Worm (Caenorhabditis elegans): ENCODE results near the gene C32D5.11.

Gene C32D5.11

DNA sequence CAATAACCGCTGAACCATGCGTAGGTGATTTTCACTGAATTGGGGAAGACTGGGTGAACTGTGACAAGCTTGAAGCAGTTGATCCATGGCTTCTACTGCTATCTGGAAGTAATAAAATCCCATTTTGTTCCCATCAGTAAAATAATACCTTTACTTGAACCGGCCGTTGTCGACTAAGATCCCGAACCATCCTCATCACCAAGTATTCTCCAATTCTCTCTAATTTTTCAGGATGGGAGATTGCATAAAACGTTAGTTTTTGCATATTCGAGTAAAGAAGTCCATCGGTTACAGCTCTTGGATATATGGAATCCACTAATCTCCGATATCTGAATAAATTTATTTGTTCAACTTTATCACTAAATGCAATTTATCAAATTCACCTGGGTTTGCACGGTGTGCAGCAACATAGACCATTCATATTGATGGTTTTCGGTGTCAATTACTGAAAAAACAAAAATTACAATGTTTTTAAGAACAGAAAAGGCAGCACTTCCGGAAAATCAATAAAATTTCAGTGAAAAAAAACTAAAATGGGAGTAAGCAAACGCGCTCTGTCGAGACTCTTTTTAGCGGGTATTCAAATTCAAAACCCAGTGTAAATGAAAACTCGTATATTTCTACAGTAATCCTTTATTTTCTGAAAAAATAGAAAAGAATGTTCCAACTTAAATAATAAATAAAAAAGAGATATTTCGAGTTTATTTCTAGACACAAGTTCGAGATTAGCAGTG is 34.4 kb downstream of the C32D5.11 start, which contains the start of gene efr-3:
Gene efr-3 (minus strand): TSS at position 505 of the 734 bp plus-strand sequence.
- no peak for TF ChIP-seq nhr-237 (tag; optimal IDR thresholded peaks at IDR 0.05)
- TF ChIP-seq nhr-10 (tag; optimal IDR thresholded peaks at IDR 0.05) = no peak
- no peak for TF ChIP-seq nhr-6 (tag; optimal IDR thresholded peaks at IDR 0.05)
- peak; percentile 46 for TF ChIP-seq lin-13 (GFP tag; optimal IDR thresholded peaks at IDR 0.05)
- no peak for TF ChIP-seq ztf-1 (GFP tag; conservative IDR thresholded peaks at IDR 0.05)
- peak; percentile 56 for TF ChIP-seq crh-2 (tag; optimal IDR thresholded peaks at IDR 0.05)
- TF ChIP-seq unc-55 (GFP tag; optimal IDR thresholded peaks at IDR 0.05) = peak; percentile 86
- TF ChIP-seq lsy-2 (tag; optimal IDR thresholded peaks at IDR 0.05) = peak; percentile 58 to 79
- TF ChIP-seq C34F6.9 (tag; optimal IDR thresholded peaks at IDR 0.05) = peak; percentile 78
- TF ChIP-seq nhr-77 (tag; optimal IDR thresholded peaks at IDR 0.05) = no peak
- TF ChIP-seq lin-11 (tag; optimal IDR thresholded peaks at IDR 0.05) = no peak
- no peak for TF ChIP-seq mdl-1 (tag; optimal IDR thresholded peaks at IDR 0.05)
- TF ChIP-seq mbf-1 (tag; optimal IDR thresholded peaks at IDR 0.05) = no peak
- TF ChIP-seq sem-4 (tag; optimal IDR thresholded peaks at IDR 0.05) = no peak
- TF ChIP-seq ama-1 (optimal IDR thresholded peaks at IDR 0.05) = no peak
- TF ChIP-seq nhr-23 (tag; optimal IDR thresholded peaks at IDR 0.05) = no peak
- TF ChIP-seq gmeb-1 (tag; optimal IDR thresholded peaks at IDR 0.05) = peak; percentile 92
- TF ChIP-seq ztf-4 (tag; optimal IDR thresholded peaks at IDR 0.05) = no peak
- peak; percentile 16 for TF ChIP-seq sma-9 (GFP tag; optimal IDR thresholded peaks at IDR 0.05)
- TF ChIP-seq sma-9 (tag; optimal IDR thresholded peaks at IDR 0.05) = no peak
- TF ChIP-seq elt-1 (tag; optimal IDR thresholded peaks at IDR 0.05) = no peak
- no peak for TF ChIP-seq zag-1 (tag; optimal IDR thresholded peaks at IDR 0.05)
- no peak for TF ChIP-seq nhr-11 (tag; optimal IDR thresholded peaks at IDR 0.05)
- peak; percentile 41 for TF ChIP-seq mab-5 (tag; optimal IDR thresholded peaks at IDR 0.05)
- TF ChIP-seq snpc-4 (tag; optimal IDR thresholded peaks at IDR 0.05) = no peak
- TF ChIP-seq ceh-16 (tag; optimal IDR thresholded peaks at IDR 0.05) = no peak
- no peak for TF ChIP-seq nhr-129 (tag; optimal IDR thresholded peaks at IDR 0.05)

DNA sequence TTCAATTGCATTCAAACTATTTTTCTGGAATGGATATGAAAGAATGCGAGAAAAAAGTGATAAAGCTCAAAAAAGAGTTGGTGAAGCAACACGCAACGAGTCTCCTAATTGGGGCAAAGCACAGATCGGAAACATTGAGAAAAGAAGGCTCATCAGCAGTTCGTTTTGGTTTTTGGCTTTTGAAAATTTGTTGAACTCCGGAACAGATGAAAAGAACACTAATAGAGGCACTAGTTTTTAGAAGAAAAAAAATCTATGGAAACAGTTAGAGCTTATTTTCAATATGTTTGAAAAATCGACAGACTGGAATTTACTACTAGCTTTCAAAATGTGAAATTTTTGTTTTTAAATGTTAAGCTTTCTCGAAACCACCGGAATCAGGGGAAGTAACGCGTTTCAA is 43.4 kb downstream of the C32D5.11 start:
- TF ChIP-seq lin-13 (GFP tag; optimal IDR thresholded peaks at IDR 0.05) (no peak), ceh-82 (tag; optimal IDR thresholded peaks at IDR 0.05) (no peak), nhr-21 (tag; optimal IDR thresholded peaks at IDR 0.05) (no peak), blmp-1 (tag; optimal IDR thresholded peaks at IDR 0.05; ENCODE audit: insufficient read depth) (no peak), gmeb-1 (tag; optimal IDR thresholded peaks at IDR 0.05) (no peak), sma-3 (GFP tag; optimal IDR thresholded peaks at IDR 0.05) (no peak), elt-1 (tag; optimal IDR thresholded peaks at IDR 0.05) (no peak), nhr-23 (tag; optimal IDR thresholded peaks at IDR 0.05) (no peak), sem-4 (tag; optimal IDR thresholded peaks at IDR 0.05) (no peak), snpc-4 (tag; optimal IDR thresholded peaks at IDR 0.05) (no peak), unc-39 (tag; optimal IDR thresholded peaks at IDR 0.05) (no peak), skn-1 (tag; optimal IDR thresholded peaks at IDR 0.05) (no peak), ZK546.5 (tag; optimal IDR thresholded peaks at IDR 0.05) (no peak), nhr-10 (tag; optimal IDR thresholded peaks at IDR 0.05) (no peak), elt-3 (tag; optimal IDR thresholded peaks at IDR 0.05) (no peak)

ce11 chrII:6311459-6311858 is 43.8 kb downstream of the C32D5.11 start:
- no peak for TF ChIP-seq nhr-237 (tag; optimal IDR thresholded peaks at IDR 0.05)
- TF ChIP-seq lsy-2 (tag; optimal IDR thresholded peaks at IDR 0.05) = peak in 1 of 2 experiments; percentile 10

- TF ChIP-seq unc-39 (tag; optimal IDR thresholded peaks at IDR 0.05) (no peak), ztf-1 (GFP tag; conservative IDR thresholded peaks at IDR 0.05) (no peak), mdl-1 (tag; optimal IDR thresholded peaks at IDR 0.05) (no peak), sma-3 (GFP tag; optimal IDR thresholded peaks at IDR 0.05) (no peak), nhr-25 (tag; optimal IDR thresholded peaks at IDR 0.05) (no peak), nhr-11 (tag; optimal IDR thresholded peaks at IDR 0.05) (no peak), ceh-82 (tag; optimal IDR thresholded peaks at IDR 0.05) (no peak), sma-9 (GFP tag; optimal IDR thresholded peaks at IDR 0.05) (no peak), sma-9 (tag; optimal IDR thresholded peaks at IDR 0.05) (no peak), lin-13 (GFP tag; optimal IDR thresholded peaks at IDR 0.05) (no peak)
Measured at ce11 chrII:6309198-6309597, 46.0 kb downstream of the C32D5.11 start, which contains the start of gene glb-10. glb-10 (minus strand) TSS chrII:6309298.
